Worm (Caenorhabditis elegans) whole organism, early embryonic: ENCODE measurements around the gene M163.11.
"Not testable (repeated sequence)": the region's sequence is repeated elsewhere in the genome, so short reads cannot be mapped to it uniquely, and the experiment has no call there.

Source experiments
- B0310.2 ChIP-seq: sonication (generic microtip); optimal IDR thresholded peaks from 2 replicates; lab custom pipeline; 2016; ENCODE audit warnings: mild to moderate bottlenecking, missing genetic modification characterization, missing compliant biosample characterization
- F13C5.2 ChIP-seq: sonication (generic microtip); optimal IDR thresholded peaks from 2 replicates; lab custom pipeline; 2017; ENCODE audit warnings: mild to moderate bottlenecking, missing genetic modification characterization, inconsistent platforms, missing compliant biosample characterization
- aly-1 ChIP-seq: sonication (generic microtip); optimal IDR thresholded peaks from 2 replicates; lab custom pipeline; 2016; ENCODE audit warnings: missing genetic modification characterization, missing compliant biosample characterization
- ama-1 ChIP-seq: fragments of 150-350 bp; optimal IDR thresholded peaks from 2 replicates; lab custom pipeline; 2014
- ceh-13 ChIP-seq: fragments of 200-800 bp; sonication (Bioruptor generic); optimal IDR thresholded peaks from 2 replicates; lab custom pipeline; 2018; ENCODE audit warnings: mild to moderate bottlenecking, missing genetic modification characterization, missing compliant biosample characterization
- ceh-36 ChIP-seq: sonication (generic microtip); optimal IDR thresholded peaks from 2 replicates; lab custom pipeline; 2016; ENCODE audit warnings: missing genetic modification characterization, inconsistent platforms, missing compliant biosample characterization
- ets-7 ChIP-seq: sonication (generic microtip); optimal IDR thresholded peaks from 2 replicates; lab custom pipeline; 2016; ENCODE audit warnings: missing genotype, missing genetic modification characterization, missing compliant biosample characterization
- flt-1 ChIP-seq: fragments of 200-800 bp; sonication (Bioruptor generic); IDR thresholded peaks from 2 replicates; pipeline ENCODE4 v1.3.6; 2022; ENCODE audit warnings: missing genetic modification characterization, missing compliant biosample characterization
- hmbx-1 ChIP-seq: sonication (generic microtip); optimal IDR thresholded peaks from 2 replicates; lab custom pipeline; 2016; ENCODE audit warnings: mild to moderate bottlenecking, missing genetic modification characterization, missing compliant biosample characterization
- hmg-4 ChIP-seq: fragments of 200-800 bp; sonication (Bioruptor generic); optimal IDR thresholded peaks from 2 replicates; lab custom pipeline; 2018; ENCODE audit warnings: mild to moderate bottlenecking, missing genetic modification characterization, missing compliant biosample characterization
- hnd-1 ChIP-seq: sonication (generic microtip); optimal IDR thresholded peaks from 2 replicates; lab custom pipeline; 2016; ENCODE audit warnings: missing genetic modification characterization, missing compliant biosample characterization
- pes-1 ChIP-seq: fragments of 200-800 bp; sonication (Bioruptor generic); IDR thresholded peaks from 2 replicates; pipeline ENCODE4 v1.3.6; 2022; ENCODE audit warnings: missing genetic modification reagents, missing genetic modification characterization, missing compliant biosample characterization
- scrt-1 ChIP-seq: fragments of 200-800 bp; sonication (Bioruptor generic); IDR thresholded peaks from 2 replicates; pipeline ENCODE4 v1.3.6; 2022; ENCODE audit warnings: missing genetic modification characterization, missing compliant biosample characterization
- sea-1 ChIP-seq: fragments of 200-800 bp; sonication (Bioruptor generic); conservative IDR thresholded peaks from 2 replicates; pipeline ENCODE4 v1.3.6; 2022; ENCODE audit warnings: missing genetic modification characterization, missing compliant biosample characterization
- tbx-11 ChIP-seq: fragments of 200-800 bp; sonication (Bioruptor generic); IDR thresholded peaks from 2 replicates; pipeline ENCODE4 v1.3.6; 2022; ENCODE audit warnings: missing genetic modification characterization, missing compliant biosample characterization
- tbx-37 ChIP-seq: fragments of 200-800 bp; sonication (Bioruptor generic); conservative IDR thresholded peaks from 2 replicates; pipeline ENCODE4 v1.3.6; 2022; ENCODE audit warnings: missing genetic modification reagents, missing genetic modification characterization, missing compliant biosample characterization
- tra-4 ChIP-seq: sonication (generic microtip); optimal IDR thresholded peaks from 2 replicates; lab custom pipeline; 2017; ENCODE audit warnings: missing genetic modification characterization, missing compliant biosample characterization

Gene M163.11

ce11 chrX:14517842-14518241 lies 38.7 kb downstream of the M163.11 start:
- TF ChIP-seq ets-7 (tag; lab: Kevin White, UChicago) (no peak), hnd-1 (tag; lab: Kevin White, UChicago) (no peak), F13C5.2 (tag; lab: Kevin White, UChicago) (no peak), B0310.2 (no peak)

ce11 chrX:14520463-14520862 lies 41.3 kb downstream of the M163.11 start, which contains the start of gene D1025.1:
Gene D1025.1, plus strand, starts transcription at chrX:14520763.
- no peak for TF ChIP-seq scrt-1
- no peak for TF ChIP-seq hmg-4 (GFP tag; lab: Kevin White, UChicago)
- TF ChIP-seq pes-1 (GFP tag; lab: Robert Waterston, UW), result no peak
- TF ChIP-seq tbx-37 (GFP tag; lab: Robert Waterston, UW), result no peak
- TF ChIP-seq ceh-13, result no peak
- no peak for TF ChIP-seq hnd-1 (tag; lab: Kevin White, UChicago)
- TF ChIP-seq tra-4, result no peak
- no peak for TF ChIP-seq ets-7 (tag; lab: Kevin White, UChicago)
- no peak for TF ChIP-seq F13C5.2 (tag; lab: Kevin White, UChicago)
- no peak for TF ChIP-seq sea-1 (GFP tag; lab: Robert Waterston, UW)

- TF ChIP-seq ama-1 (lab: Kevin White, UChicago), result no peak
- no peak for TF ChIP-seq ceh-36 (tag; lab: Kevin White, UChicago)
- no peak for TF ChIP-seq ceh-13
- no peak for TF ChIP-seq pes-1 (GFP tag; lab: Robert Waterston, UW)
- no peak for TF ChIP-seq ets-7 (tag; lab: Kevin White, UChicago)
- TF ChIP-seq hmbx-1, result no peak
- no peak for TF ChIP-seq sea-1 (GFP tag; lab: Robert Waterston, UW)
- TF ChIP-seq F13C5.2 (tag; lab: Kevin White, UChicago), result no peak
- TF ChIP-seq tbx-11, result no peak
Measured at ce11 chrX:14523275-14523674, 44.1 kb downstream of the M163.11 start, which contains the start of gene nspc-16. Gene nspc-16, plus strand, starts transcription at chrX:14523575.

ce11 chrX:14525081-14525324 lies 45.8 kb downstream of the M163.11 start, which contains the start of gene nspc-17:
Gene nspc-17, minus strand, starts transcription at chrX:14525181.
- TF ChIP-seq sea-1 (GFP tag; lab: Robert Waterston, UW); tbx-37 (GFP tag; lab: Robert Waterston, UW); hmg-4 (GFP tag; lab: Kevin White, UChicago): not testable (repeated sequence)

ce11 chrX:14525325-14526305 lies 46.4 kb downstream of the M163.11 start:
- peak; percentile 98 for TF ChIP-seq F13C5.2 (tag; lab: Kevin White, UChicago)
- TF ChIP-seq tra-4, result no peak
- TF ChIP-seq ama-1 (lab: Kevin White, UChicago), result no peak
- TF ChIP-seq scrt-1, result no peak
- peak; percentile 60 for TF ChIP-seq tbx-37 (GFP tag; lab: Robert Waterston, UW)
- no peak for TF ChIP-seq tbx-11
- TF ChIP-seq hnd-1 (tag; lab: Kevin White, UChicago), result no peak
- TF ChIP-seq hmg-4 (GFP tag; lab: Kevin White, UChicago), result peak; percentile 95
- 0 out of 2 replicates have a peak, but pooled peaks have one; percentile 8 for TF ChIP-seq flt-1 (GFP tag; lab: Robert Waterston, UW)
- no peak; the same call in 1 of the 2 replicates for TF ChIP-seq pes-1 (GFP tag; lab: Robert Waterston, UW)
- no peak for TF ChIP-seq ets-7 (tag; lab: Kevin White, UChicago)
- no peak for TF ChIP-seq hmbx-1
- peak; percentile 8 for TF ChIP-seq ceh-36 (tag; lab: Kevin White, UChicago)
- peak; percentile 39 for TF ChIP-seq ceh-13
- no peak for TF ChIP-seq B0310.2
- no peak for TF ChIP-seq aly-1 (tag; lab: Kevin White, UChicago)
- peak; percentile 79 for TF ChIP-seq sea-1 (GFP tag; lab: Robert Waterston, UW)

- no peak for TF ChIP-seq ama-1 (lab: Kevin White, UChicago)
- TF ChIP-seq tbx-11, result no peak
- no peak for TF ChIP-seq tbx-37 (GFP tag; lab: Robert Waterston, UW)
- TF ChIP-seq ceh-36 (tag; lab: Kevin White, UChicago), result no peak
- TF ChIP-seq ets-7 (tag; lab: Kevin White, UChicago), result no peak
- no peak for TF ChIP-seq pes-1 (GFP tag; lab: Robert Waterston, UW)
- no peak for TF ChIP-seq flt-1 (GFP tag; lab: Robert Waterston, UW)
- no peak for TF ChIP-seq B0310.2
- no peak for TF ChIP-seq hmbx-1
- no peak for TF ChIP-seq sea-1 (GFP tag; lab: Robert Waterston, UW)
- no peak for TF ChIP-seq hnd-1 (tag; lab: Kevin White, UChicago)
Measured at ce11 chrX:14527559-14527958, 48.4 kb downstream of the M163.11 start, which contains the start of gene nspc-18. Gene nspc-18, minus strand, starts transcription at chrX:14527659.

ce11 chrX:14528399-14528798 lies 49.2 kb downstream of the M163.11 start, which contains the start of gene nspc-19:
Gene nspc-19, plus strand, starts transcription at chrX:14528699.
- TF ChIP-seq ets-7 (tag; lab: Kevin White, UChicago); hmbx-1; aly-1 (tag; lab: Kevin White, UChicago): not testable (repeated sequence)
